Fruit fly (Drosophila melanogaster) whole organism: ENCODE results near the gene AP-1sigma.

Experiments
- CG8478 ChIP-seq: fragments of >200 bp; optimal IDR thresholded peaks from 2 replicates; lab custom pipeline; 2018; ENCODE audit warnings: inconsistent platforms
- pan ChIP-seq: fragments of >200 bp; optimal IDR thresholded peaks from 2 replicates; lab custom pipeline; 2017
- psq ChIP-seq: fragments of >200 bp; optimal IDR thresholded peaks from 2 replicates; lab custom pipeline; 2017

- TF ChIP-seq pan (lab: Kevin White, UChicago) (no peak), CG8478 (lab: Kevin White, UChicago) (no peak), psq (no peak)
These were observed 45.5 kb downstream of the AP-1sigma start for dm6 chr3R:24003948-24004347.
